Worm (Caenorhabditis elegans) whole organism, midembryonic: ENCODE measurements around the gene F56D6.13.

Experiments
- T22C8.4 ChIP-seq: fragments of 200-800 bp; sonication (Bioruptor generic); IDR thresholded peaks from 2 replicates; pipeline ENCODE4 v1.3.6; 2022; ENCODE audit warnings: missing genetic modification characterization, missing compliant biosample characterization
- cog-1 ChIP-seq: sonication (generic microtip); optimal IDR thresholded peaks from 2 replicates; lab custom pipeline; 2016; ENCODE audit warnings: missing genetic modification characterization, missing compliant biosample characterization
- flt-1 ChIP-seq: fragments of 200-800 bp; sonication (Bioruptor generic); IDR thresholded peaks from 2 replicates; pipeline ENCODE4 v1.3.6; 2022; ENCODE audit warnings: missing genetic modification characterization, missing compliant biosample characterization
- klf-2 ChIP-seq: fragments of 200-800 bp; sonication (Bioruptor generic); conservative IDR thresholded peaks from 2 replicates; pipeline ENCODE4 v1.3.6; 2022; ENCODE audit warnings: missing genetic modification reagents, missing genetic modification characterization, missing compliant biosample characterization
- med-1 ChIP-seq: sonication (generic microtip); optimal IDR thresholded peaks from 2 replicates; lab custom pipeline; 2017; ENCODE audit warnings: missing genetic modification characterization, mild to moderate bottlenecking, missing compliant biosample characterization, antibody characterized with exemption, missing genetic modification reagents; ENCODE audit not compliant: insufficient read depth
- ref-1 ChIP-seq: fragments of 200-800 bp; sonication (Bioruptor generic); conservative IDR thresholded peaks from 2 replicates; pipeline ENCODE4 v1.3.6; 2022; ENCODE audit warnings: missing genetic modification reagents, missing genetic modification characterization, missing compliant biosample characterization
- tab-1 ChIP-seq: fragments of 200-800 bp; sonication (Bioruptor generic); IDR thresholded peaks from 2 replicates; pipeline ENCODE4 v1.3.6; 2022; ENCODE audit warnings: missing genetic modification characterization, missing compliant biosample characterization
- ztf-23 ChIP-seq: fragments of 200-800 bp; sonication (Bioruptor generic); IDR thresholded peaks from 2 replicates; pipeline ENCODE4 v1.3.6; 2022; ENCODE audit warnings: missing genetic modification reagents, missing genetic modification characterization, missing compliant biosample characterization
- ztf-29 ChIP-seq: fragments of 200-800 bp; sonication (Bioruptor generic); IDR thresholded peaks from 2 replicates; pipeline ENCODE4 v1.3.6; 2022; ENCODE audit warnings: missing genetic modification reagents, missing genetic modification characterization, missing compliant biosample characterization

ce11 chrIV:3902955-3903354, 6.3 kb upstream of the F56D6.13 start, which contains the start of gene F56D6.6:
- TF ChIP-seq cog-1 (no peak), tab-1 (no peak), flt-1 (no peak), ztf-29 (GFP tag; lab: Robert Waterston, UW) (no peak), med-1 (GFP tag; lab: Kevin White, UChicago) (no peak), T22C8.4 (GFP tag; lab: Robert Waterston, UW) (no peak), ztf-23 (GFP tag; lab: Robert Waterston, UW) (no peak), klf-2 (GFP tag; lab: Robert Waterston, UW) (no peak), ref-1 (GFP tag; lab: Robert Waterston, UW) (no peak)
